Worm (Caenorhabditis elegans) whole organism, L1 larva: ENCODE data around the gene zhit-2.

Experiments used
- blmp-1 ChIP-seq: fragments of 150-350 bp; optimal IDR thresholded peaks from 2 replicates; lab custom pipeline; 2014; ENCODE audit warnings: missing biosample characterization, missing genetic modification characterization
- ceh-8 ChIP-seq: fragments of 200-800 bp; sonication (Bioruptor generic); optimal IDR thresholded peaks from 2 replicates; lab custom pipeline; 2018; ENCODE audit warnings: mild to moderate bottlenecking, missing genetic modification characterization, moderate library complexity, missing compliant biosample characterization
- elt-2 ChIP-seq: sonication (generic microtip); optimal IDR thresholded peaks from 2 replicates; lab custom pipeline; 2016; ENCODE audit warnings: missing genetic modification characterization, mild to moderate bottlenecking, inconsistent platforms, missing compliant biosample characterization, missing genetic modification reagents
- mab-9 ChIP-seq: fragments of 200-800 bp; sonication (Bioruptor generic); IDR thresholded peaks from 2 replicates; pipeline ENCODE4 v1.3.6; 2022; ENCODE audit warnings: missing genetic modification reagents, missing genetic modification characterization, missing compliant biosample characterization
- nhr-19 ChIP-seq: fragments of 200-800 bp; sonication (Bioruptor generic); conservative IDR thresholded peaks from 2 replicates; pipeline ENCODE4 v1.3.6; 2022; ENCODE audit warnings: missing genetic modification characterization, missing compliant biosample characterization
- nhr-76 ChIP-seq: sonication (generic microtip); optimal IDR thresholded peaks from 2 replicates; lab custom pipeline; 2017; ENCODE audit warnings: missing biosample characterization, missing genetic modification characterization
- tbx-2 ChIP-seq: sonication (generic microtip); optimal IDR thresholded peaks from 2 replicates; lab custom pipeline; 2016; ENCODE audit warnings: missing genetic modification characterization, missing compliant biosample characterization
- unc-62 ChIP-seq: fragments of 150-350 bp; optimal IDR thresholded peaks from 2 replicates; lab custom pipeline; 2014; ENCODE audit warnings: missing biosample characterization, missing genetic modification reagents, missing genetic modification characterization

ce11 chrIII:4196988-4197384 is 47.2 kb downstream of the zhit-2 start, which contains the start of gene asd-1:
- TF ChIP-seq unc-62: no peak
- TF ChIP-seq nhr-76 (tag; lab: Kevin White, UChicago): no peak
- TF ChIP-seq elt-2: no peak
- no peak for TF ChIP-seq nhr-19
- no peak for TF ChIP-seq blmp-1 (tag; lab: Kevin White, UChicago)
- TF ChIP-seq ceh-8 (GFP tag; lab: Kevin White, UChicago): no peak
- no peak for TF ChIP-seq tbx-2
- no peak for TF ChIP-seq mab-9 (GFP tag; lab: Robert Waterston, UW)
